Fruit fly (Drosophila melanogaster): Measurements from ENCODE around the gene Tsp66E.
A peak's percentile ranks its signal among the peaks of the same experiment; 100 is the strongest.

The Tsp66E gene

dm6 chr3L:8919678-8920077 is 7.4 kb downstream of the Tsp66E start:
- TF ChIP-seq CG12942 (GFP tag; optimal IDR thresholded peaks at IDR 0.05) = no peak
- TF ChIP-seq CG34422 (GFP tag; IDR thresholded peaks at IDR 0.05) = no peak
- TF ChIP-seq dysf (GFP tag; IDR thresholded peaks at IDR 0.05) = no peak
- peak; percentile 50 for TF ChIP-seq CG8281 (tag; optimal IDR thresholded peaks at IDR 0.05)
- no peak for TF ChIP-seq E2f2 (GFP tag; IDR thresholded peaks at IDR 0.05)
- no peak for TF ChIP-seq Bdp1 (GFP tag; optimal IDR thresholded peaks at IDR 0.05)
- peak; percentile 20; the same call in 1 of the 2 replicates for TF ChIP-seq vvl (GFP tag; IDR thresholded peaks at IDR 0.05)
- no peak for TF ChIP-seq CG9215 (GFP tag; IDR thresholded peaks at IDR 0.05)
- TF ChIP-seq mirr (GFP tag; optimal IDR thresholded peaks at IDR 0.05) = no peak
- peak; percentile 60; the same call in 1 of the 2 replicates for TF ChIP-seq Awh (GFP tag; IDR thresholded peaks at IDR 0.05)
- TF ChIP-seq cg (GFP tag; optimal IDR thresholded peaks at IDR 0.05) = peak; percentile 16
- TF ChIP-seq CG33213 (GFP tag; optimal IDR thresholded peaks at IDR 0.05) = no peak
- TF ChIP-seq Adf1 (GFP tag; IDR thresholded peaks at IDR 0.05) = no peak
- TF ChIP-seq CG13287 (GFP tag; IDR thresholded peaks at IDR 0.05; ENCODE audit: partially characterized antibody) = no peak
- no peak for TF ChIP-seq schlank (tag; optimal IDR thresholded peaks at IDR 0.05)
- TF ChIP-seq CG10209 (GFP tag; optimal IDR thresholded peaks at IDR 0.05) = no peak
- TF ChIP-seq lola (GFP tag; optimal IDR thresholded peaks at IDR 0.05) = no peak
- TF ChIP-seq hth (optimal IDR thresholded peaks at IDR 0.05) = no peak
- no peak for TF ChIP-seq pnt (GFP tag; optimal IDR thresholded peaks at IDR 0.05)
- TF ChIP-seq Med (GFP tag) = peak; percentile 1
- TF ChIP-seq lmd (GFP tag; IDR thresholded peaks at IDR 0.05) = no peak
- no peak for TF ChIP-seq Side (GFP tag; optimal IDR thresholded peaks at IDR 0.05)
- no peak for TF ChIP-seq sna (GFP tag; IDR thresholded peaks at IDR 0.05; ENCODE audit: partially characterized antibody)
- no peak for TF ChIP-seq Hand (GFP tag; optimal IDR thresholded peaks at IDR 0.05)
- TF ChIP-seq Neu2 (GFP tag; optimal IDR thresholded peaks at IDR 0.05; ENCODE audit: borderline replicate concordance) = no peak
- TF ChIP-seq mld (GFP tag; IDR thresholded peaks at IDR 0.05; ENCODE audit: partially characterized antibody) = no peak
- TF ChIP-seq p53 (GFP tag; optimal IDR thresholded peaks at IDR 0.05) = no peak
- TF ChIP-seq CG6272 (GFP tag; IDR thresholded peaks at IDR 0.05) = no peak
- no peak for TF ChIP-seq maf-S (GFP tag; optimal IDR thresholded peaks at IDR 0.05)
- TF ChIP-seq trh (GFP tag; optimal IDR thresholded peaks at IDR 0.05) = no peak
- TF ChIP-seq usp (GFP tag; optimal IDR thresholded peaks at IDR 0.05) = no peak
- peak; percentile 62 for TF ChIP-seq Blimp-1 (GFP tag; optimal IDR thresholded peaks at IDR 0.05)
- TF ChIP-seq NfI (GFP tag; optimal IDR thresholded peaks at IDR 0.05) = no peak
- TF ChIP-seq Hmx (GFP tag; optimal IDR thresholded peaks at IDR 0.05) = no peak
- no peak for TF ChIP-seq CG16779 (GFP tag; IDR thresholded peaks at IDR 0.05)
- no peak for TF ChIP-seq Dad (GFP tag; optimal IDR thresholded peaks at IDR 0.05)
- TF ChIP-seq Mrtf (GFP tag; IDR thresholded peaks at IDR 0.05) = no peak

dm6 chr3L:8920710-8921109 is 8.4 kb downstream of the Tsp66E start:
- TF ChIP-seq CG8478 (optimal IDR thresholded peaks at IDR 0.05) = no peak
- TF ChIP-seq pho (GFP tag; optimal IDR thresholded peaks at IDR 0.05) = peak; percentile 31
- TF ChIP-seq vfl (GFP tag; optimal IDR thresholded peaks at IDR 0.05) = no peak
- TF ChIP-seq CG15696 (tag; optimal IDR thresholded peaks at IDR 0.05) = no peak
- TF ChIP-seq CG7745 (tag; optimal IDR thresholded peaks at IDR 0.05) = no peak
- peak; percentile 60 for TF ChIP-seq row (GFP tag; IDR thresholded peaks at IDR 0.05)
- 0 out of 3 replicates have a peak, but pooled peaks have one; percentile 42 for TF ChIP-seq Mrtf (GFP tag; IDR thresholded peaks at IDR 0.05)
- TF ChIP-seq sqz (GFP tag; optimal IDR thresholded peaks at IDR 0.05) = no peak
- peak; percentile 53 for TF ChIP-seq Antp (GFP tag; optimal IDR thresholded peaks at IDR 0.05)
- peak; percentile 69 for TF ChIP-seq CG1024 (GFP tag; IDR thresholded peaks at IDR 0.05)
- no peak for TF ChIP-seq Dp (GFP tag; optimal IDR thresholded peaks at IDR 0.05)
- TF ChIP-seq CG16815 (GFP tag; optimal IDR thresholded peaks at IDR 0.05) = peak; percentile 9
- TF ChIP-seq CG10147 (GFP tag; optimal IDR thresholded peaks at IDR 0.05) = peak; percentile 74
- TF ChIP-seq Nf-YC (tag; optimal IDR thresholded peaks at IDR 0.05) = peak; percentile 28
- TF ChIP-seq nmo (GFP tag; optimal IDR thresholded peaks at IDR 0.05) = peak; percentile 61
- TF ChIP-seq fd3F (GFP tag; optimal IDR thresholded peaks at IDR 0.05) = peak; percentile 27
- TF ChIP-seq Hr78 (GFP tag; optimal IDR thresholded peaks at IDR 0.05) = peak in 1 of 2 experiments; percentile 18
- no peak for TF ChIP-seq CG6854 (GFP tag; optimal IDR thresholded peaks at IDR 0.05)
